Fruit fly (Drosophila melanogaster): Measurements from ENCODE around the gene CG13244.

The CG13244 gene

DNA sequence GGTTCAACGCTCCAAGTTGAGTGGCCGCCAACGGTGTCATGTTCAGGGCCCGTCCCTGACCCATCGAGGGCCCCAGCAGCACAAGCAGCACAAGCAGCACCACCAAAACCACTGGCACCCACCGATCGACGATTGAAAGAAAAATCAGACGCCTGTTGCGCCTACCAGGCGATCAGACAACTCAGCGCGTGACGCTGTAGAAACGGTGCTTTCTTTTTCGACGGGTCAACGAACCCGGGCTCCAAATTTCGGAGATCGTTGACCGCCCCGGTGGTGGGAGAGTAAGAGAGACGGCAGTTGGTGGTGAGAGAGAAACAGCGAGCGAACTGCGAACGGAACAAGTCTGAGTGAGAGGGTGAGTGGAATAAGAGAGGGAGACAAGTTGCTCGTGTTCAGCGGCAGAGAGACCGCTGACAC lies 5.1 kb upstream of the CG13244 start (continued):
- TF ChIP-seq NK7.1 (GFP tag; optimal IDR thresholded peaks at IDR 0.05) (no peak), CG12299 (tag; optimal IDR thresholded peaks at IDR 0.05) (no peak), HLHmδ (GFP tag; optimal IDR thresholded peaks at IDR 0.05) (peak; percentile 52), Opbp (GFP tag; IDR thresholded peaks at IDR 0.05; ENCODE audit: partially characterized antibody) (0 out of 3 replicates have a peak, but pooled peaks have one; percentile 44), CG17328 (GFP tag; IDR thresholded peaks at IDR 0.05) (no peak), CG31224 (GFP tag; IDR thresholded peaks at IDR 0.05) (peak; percentile 100), Blimp-1 (GFP tag; optimal IDR thresholded peaks at IDR 0.05) (peak; percentile 90), CG15479 (GFP tag; optimal IDR thresholded peaks at IDR 0.05) (no peak), gsb (GFP tag; IDR thresholded peaks at IDR 0.05) (no peak), p53 (GFP tag; optimal IDR thresholded peaks at IDR 0.05) (no peak), CG6689 (GFP tag; IDR thresholded peaks at IDR 0.05) (no peak), CG1603 (tag; optimal IDR thresholded peaks at IDR 0.05) (no peak), Dad (GFP tag; optimal IDR thresholded peaks at IDR 0.05) (no peak), CHES-1-like (GFP tag; optimal IDR thresholded peaks at IDR 0.05) (no peak), HLH4C (GFP tag; IDR thresholded peaks at IDR 0.05; ENCODE audit: partially characterized antibody) (0 out of 3 replicates have a peak, but pooled peaks have one; percentile 5), CG10543 (GFP tag; optimal IDR thresholded peaks at IDR 0.05) (peak; percentile 79), jigr1 (GFP tag; IDR thresholded peaks at IDR 0.05) (no peak), usp (GFP tag; optimal IDR thresholded peaks at IDR 0.05) (peak; percentile 28), CG15073 (GFP tag; optimal IDR thresholded peaks at IDR 0.05) (no peak), Doc3 (GFP tag; IDR thresholded peaks at IDR 0.05; ENCODE audit: partially characterized antibody) (0 out of 3 replicates have a peak, but pooled peaks have one; percentile 12), lmd (GFP tag; IDR thresholded peaks at IDR 0.05) (no peak), pros (GFP tag; optimal IDR thresholded peaks at IDR 0.05) (peak; percentile 5), Neu2 (GFP tag; optimal IDR thresholded peaks at IDR 0.05; ENCODE audit: borderline replicate concordance) (no peak), CG32767 (GFP tag; IDR thresholded peaks at IDR 0.05) (no peak), sug (tag; optimal IDR thresholded peaks at IDR 0.05) (peak; percentile 82), CG18764 (GFP tag; optimal IDR thresholded peaks at IDR 0.05) (no peak), C15 (GFP tag; IDR thresholded peaks at IDR 0.05) (no peak), cwo (GFP tag; optimal IDR thresholded peaks at IDR 0.05) (peak; percentile 95), tgo (GFP tag; IDR thresholded peaks at IDR 0.05) (no peak), Med (GFP tag) (peak; percentile 47), CG31441 (GFP tag; IDR thresholded peaks at IDR 0.05) (no peak), vfl (GFP tag; optimal IDR thresholded peaks at IDR 0.05) (no peak), ftz-f1 (GFP tag; optimal IDR thresholded peaks at IDR 0.05) (peak; percentile 100), ro (GFP tag; IDR thresholded peaks at IDR 0.05) (no peak), Pdp1 (GFP tag; optimal IDR thresholded peaks at IDR 0.05) (no peak), CG12769 (tag; optimal IDR thresholded peaks at IDR 0.05) (peak; percentile 78), ac (GFP tag; optimal IDR thresholded peaks at IDR 0.05) (no peak), rib (GFP tag; IDR thresholded peaks at IDR 0.05) (peak; percentile 8; the same call in 1 of the 2 replicates), wek (GFP tag; optimal IDR thresholded peaks at IDR 0.05) (no peak), pita (GFP tag; optimal IDR thresholded peaks at IDR 0.05) (no peak), Hr78 (GFP tag; optimal IDR thresholded peaks at IDR 0.05) (peak in 1 of 2 experiments; percentile 99), CG12659 (GFP tag; optimal IDR thresholded peaks at IDR 0.05) (no peak), Mad (GFP tag; optimal IDR thresholded peaks at IDR 0.05) (no peak), CG4707 (GFP tag; optimal IDR thresholded peaks at IDR 0.05) (no peak), CG16779 (GFP tag; IDR thresholded peaks at IDR 0.05) (no peak), Awh (GFP tag; IDR thresholded peaks at IDR 0.05) (no peak), sens (GFP tag) (no peak), Dip3 (GFP tag; optimal IDR thresholded peaks at IDR 0.05) (no peak), slbo (GFP tag; IDR thresholded peaks at IDR 0.05) (no peak), Kr (GFP tag; optimal IDR thresholded peaks at IDR 0.05) (no peak), CG6791 (GFP tag; IDR thresholded peaks at IDR 0.05; ENCODE audit: partially characterized antibody) (0 out of 3 replicates have a peak, but pooled peaks have one; percentile 42)
